Fruit fly (Drosophila melanogaster) whole organism, embryonic: ENCODE results near the gene Mccc1.
A peak's percentile ranks its signal among the peaks of the same experiment; 100 is the strongest.

Experiments used
- Lpt ChIP-seq: fragments of >200 bp; optimal IDR thresholded peaks from 2 replicates; lab custom pipeline; 2018; ENCODE audit warnings: missing biosample characterization, missing genetic modification characterization
- dpn ChIP-seq, 2 experiments: fragments of 200-800 bp; sonication (Bioruptor generic); optimal IDR thresholded peaks; 3 replicates each; lab custom pipeline; 2016; ENCODE audit warnings: missing biosample characterization in 2 of 2, missing genetic modification characterization in 2 of 2
- unpg ChIP-seq: fragments of 200-800 bp; sonication (Bioruptor generic); optimal IDR thresholded peaks from 3 replicates; lab custom pipeline; 2018; ENCODE audit warnings: missing biosample characterization, mild to moderate bottlenecking, missing genetic modification characterization, moderate library complexity

DNA sequence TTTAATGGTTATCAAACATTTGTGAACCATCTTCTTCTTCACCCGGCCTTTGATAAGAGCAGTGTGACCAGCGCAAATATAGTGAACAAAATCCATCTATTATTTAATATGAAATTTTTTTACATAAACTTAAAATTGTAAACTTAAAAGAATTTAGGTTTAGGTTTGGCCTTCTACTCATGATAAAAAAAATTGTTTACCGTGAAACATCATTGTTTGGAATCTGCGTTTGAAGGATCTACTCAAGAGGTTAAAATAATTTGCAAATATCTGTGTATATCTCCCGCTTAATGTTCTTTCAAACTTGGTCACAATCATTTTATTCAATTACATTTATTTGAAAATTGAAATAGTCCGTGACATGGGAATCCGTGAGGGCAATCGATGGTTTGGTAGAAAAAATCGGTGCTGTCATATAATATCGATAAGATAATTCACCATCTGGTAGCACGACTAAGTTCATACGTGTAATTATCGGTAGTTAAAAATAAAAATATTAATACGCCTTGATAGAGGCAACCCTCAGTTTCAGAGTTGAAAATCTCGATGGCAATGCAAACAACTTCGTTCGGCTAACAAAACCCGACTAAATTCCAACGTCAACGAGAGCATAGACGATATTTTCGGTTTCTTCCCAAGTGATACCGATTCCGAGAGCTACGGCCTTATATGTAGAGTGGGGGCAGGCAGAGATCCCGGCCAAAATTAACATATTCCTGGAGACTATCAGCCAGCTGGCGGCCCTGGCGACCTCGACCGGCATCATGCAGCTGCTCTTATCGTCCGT lies 21.7 kb downstream of the Mccc1 start, which contains the start of the genes betaGlu and sip3:
- no peak for TF ChIP-seq unpg (GFP tag; lab: Kevin White, UChicago)
- TF ChIP-seq Lpt (GFP tag; lab: Kevin White, UChicago) = no peak
- peak; percentile 2 to 21 for TF ChIP-seq dpn (GFP tag; optimal IDR thresholded peaks at IDR 0.05; lab: Kevin White, UChicago)
